Worm (Caenorhabditis elegans) whole organism, L2 larva: ENCODE measurements around the gene W02D7.4.

Experiments
- C34F6.9 ChIP-seq: fragments of 150-350 bp; optimal IDR thresholded peaks from 2 replicates; lab custom pipeline; 2014; ENCODE audit warnings: missing biosample characterization, missing genetic modification characterization
- F13H6.1 ChIP-seq: sonication (generic microtip); optimal IDR thresholded peaks from 2 replicates; lab custom pipeline; 2016; ENCODE audit warnings: missing genetic modification characterization, missing compliant biosample characterization
- Y55F3AM.14 ChIP-seq: fragments of 200-800 bp; sonication (Bioruptor generic); optimal IDR thresholded peaks from 2 replicates; lab custom pipeline; 2018; ENCODE audit warnings: mild to moderate bottlenecking, missing genetic modification characterization, missing compliant biosample characterization
- ZK546.5 ChIP-seq: sonication (generic microtip); optimal IDR thresholded peaks from 2 replicates; lab custom pipeline; 2017; ENCODE audit warnings: missing biosample characterization, missing genetic modification characterization
- ama-1 ChIP-seq: fragments of 150-350 bp; optimal IDR thresholded peaks from 2 replicates; lab custom pipeline; 2018; ENCODE audit warnings: inconsistent platforms
- blmp-1 ChIP-seq: sonication (generic microtip); optimal IDR thresholded peaks from 2 replicates; lab custom pipeline; 2017; ENCODE audit warnings: missing genetic modification characterization, mild to moderate bottlenecking, missing compliant biosample characterization, antibody characterized with exemption, moderate library complexity; ENCODE audit not compliant: insufficient read depth
- ceh-16 ChIP-seq: fragments of 150-350 bp; optimal IDR thresholded peaks from 2 replicates; lab custom pipeline; 2014; ENCODE audit warnings: missing biosample characterization, missing genetic modification characterization
- crh-2 ChIP-seq: sonication (generic microtip); optimal IDR thresholded peaks from 2 replicates; lab custom pipeline; 2017; ENCODE audit warnings: missing biosample characterization, missing genetic modification characterization
- dmd-4 ChIP-seq: sonication (generic microtip); optimal IDR thresholded peaks from 2 replicates; lab custom pipeline; 2017; ENCODE audit warnings: missing biosample characterization, missing genetic modification characterization
- egl-27 ChIP-seq: sonication (generic microtip); optimal IDR thresholded peaks from 3 replicates; lab custom pipeline; 2017; ENCODE audit warnings: missing biosample characterization, missing genetic modification reagents, missing genetic modification characterization
- elt-1 ChIP-seq: fragments of 150-350 bp; optimal IDR thresholded peaks from 2 replicates; lab custom pipeline; 2014; ENCODE audit warnings: missing biosample characterization, missing genetic modification characterization
- elt-3 ChIP-seq: sonication (generic microtip); optimal IDR thresholded peaks from 2 replicates; lab custom pipeline; 2017; ENCODE audit warnings: missing biosample characterization, missing genetic modification characterization
- fos-1 ChIP-seq: fragments of 150-350 bp; optimal IDR thresholded peaks from 2 replicates; lab custom pipeline; 2014; ENCODE audit warnings: missing biosample characterization, missing genetic modification characterization
- lin-11 ChIP-seq: fragments of 150-350 bp; sonication (generic microtip); optimal IDR thresholded peaks from 2 replicates; lab custom pipeline; 2014; ENCODE audit warnings: missing biosample characterization, missing genetic modification characterization, inconsistent platforms, mixed read lengths
- lin-13 ChIP-seq: fragments of 150-350 bp; optimal IDR thresholded peaks from 2 replicates; lab custom pipeline; 2014; ENCODE audit warnings: missing biosample characterization, missing genetic modification reagents, missing genetic modification characterization
- lin-39 ChIP-seq: fragments of 150-350 bp; optimal IDR thresholded peaks from 2 replicates; lab custom pipeline; 2014; ENCODE audit warnings: missing biosample characterization, missing genetic modification reagents, missing genetic modification characterization
- mab-5 ChIP-seq: fragments of 150-350 bp; optimal IDR thresholded peaks from 2 replicates; lab custom pipeline; 2014; ENCODE audit warnings: missing biosample characterization, missing genetic modification characterization
- mbf-1 ChIP-seq: sonication (generic microtip); optimal IDR thresholded peaks from 2 replicates; lab custom pipeline; 2017; ENCODE audit warnings: missing biosample characterization, missing genetic modification characterization
- mdl-1 ChIP-seq, 2 experiments: fragments of 150-350 bp in 1 of 2; sonication (generic microtip) in 1 of 2; optimal IDR thresholded peaks; 2 replicates each; lab custom pipeline; 2017; ENCODE audit warnings: missing biosample characterization in 2 of 2, missing genetic modification characterization in 2 of 2
- nhr-12 ChIP-seq: fragments of 150-350 bp; optimal IDR thresholded peaks from 2 replicates; lab custom pipeline; 2014; ENCODE audit warnings: missing biosample characterization, missing genetic modification characterization
- nhr-23 ChIP-seq: fragments of 150-350 bp; optimal IDR thresholded peaks from 2 replicates; lab custom pipeline; 2014; ENCODE audit warnings: missing biosample characterization, missing genetic modification reagents, missing genetic modification characterization
- nhr-237 ChIP-seq: fragments of 150-350 bp; optimal IDR thresholded peaks from 2 replicates; lab custom pipeline; 2014; ENCODE audit warnings: missing biosample characterization, missing genetic modification characterization
- nhr-25 ChIP-seq: fragments of 150-350 bp; sonication (generic microtip); optimal IDR thresholded peaks from 3 replicates; lab custom pipeline; 2014; ENCODE audit warnings: missing biosample characterization, missing genetic modification characterization
- nhr-6 ChIP-seq: fragments of 150-350 bp; optimal IDR thresholded peaks from 2 replicates; lab custom pipeline; 2014; ENCODE audit warnings: missing biosample characterization, missing genetic modification characterization
- sem-4 ChIP-seq: fragments of 150-350 bp; optimal IDR thresholded peaks from 2 replicates; lab custom pipeline; 2014; ENCODE audit warnings: missing biosample characterization, missing genetic modification reagents, missing genetic modification characterization
- skn-1 ChIP-seq: sonication (generic microtip); optimal IDR thresholded peaks from 2 replicates; lab custom pipeline; 2017; ENCODE audit warnings: missing biosample characterization, missing genetic modification characterization
- sma-3 ChIP-seq: sonication (generic microtip); optimal IDR thresholded peaks from 2 replicates; lab custom pipeline; 2016; ENCODE audit warnings: missing genetic modification reagents, missing genetic modification characterization, missing compliant biosample characterization
- sma-9 ChIP-seq, 2 experiments: fragments of 150-350 bp in 1 of 2; sonication (generic microtip) in 1 of 2; optimal IDR thresholded peaks; 2 replicates each; lab custom pipeline; 2014 to 2016; ENCODE audit warnings: missing genetic modification characterization in 2 of 2, mild to moderate bottlenecking in 1 of 2, missing biosample characterization in 1 of 2, missing compliant biosample characterization in 1 of 2, missing genetic modification reagents in 1 of 2, moderate library complexity in 1 of 2
- snpc-4 ChIP-seq: fragments of 150-350 bp; optimal IDR thresholded peaks from 2 replicates; lab custom pipeline; 2014; ENCODE audit warnings: missing biosample characterization, missing genetic modification characterization
- unc-39 ChIP-seq: fragments of 150-350 bp; optimal IDR thresholded peaks from 2 replicates; lab custom pipeline; 2014; ENCODE audit warnings: missing biosample characterization, missing genetic modification characterization
- unc-55 ChIP-seq: fragments of 150-350 bp; sonication (generic microtip); optimal IDR thresholded peaks from 3 replicates; lab custom pipeline; 2014; ENCODE audit warnings: missing biosample characterization, missing genetic modification reagents, missing genetic modification characterization
- unc-62 ChIP-seq: fragments of 150-350 bp; optimal IDR thresholded peaks from 2 replicates; lab custom pipeline; 2014; ENCODE audit warnings: missing biosample characterization, missing genetic modification reagents, missing genetic modification characterization
- zag-1 ChIP-seq: fragments of 150-350 bp; optimal IDR thresholded peaks from 2 replicates; lab custom pipeline; 2014; ENCODE audit warnings: missing biosample characterization, missing genetic modification characterization
- ztf-1 ChIP-seq: fragments of 200-800 bp; sonication (Bioruptor generic); conservative IDR thresholded peaks from 2 replicates; pipeline ENCODE4 v1.3.6; 2022; ENCODE audit warnings: missing genetic modification characterization, missing compliant biosample characterization
- ztf-11 ChIP-seq: sonication (generic microtip); optimal IDR thresholded peaks from 2 replicates; lab custom pipeline; 2017; ENCODE audit warnings: missing biosample characterization, missing genetic modification characterization

Gene W02D7.4

DNA sequence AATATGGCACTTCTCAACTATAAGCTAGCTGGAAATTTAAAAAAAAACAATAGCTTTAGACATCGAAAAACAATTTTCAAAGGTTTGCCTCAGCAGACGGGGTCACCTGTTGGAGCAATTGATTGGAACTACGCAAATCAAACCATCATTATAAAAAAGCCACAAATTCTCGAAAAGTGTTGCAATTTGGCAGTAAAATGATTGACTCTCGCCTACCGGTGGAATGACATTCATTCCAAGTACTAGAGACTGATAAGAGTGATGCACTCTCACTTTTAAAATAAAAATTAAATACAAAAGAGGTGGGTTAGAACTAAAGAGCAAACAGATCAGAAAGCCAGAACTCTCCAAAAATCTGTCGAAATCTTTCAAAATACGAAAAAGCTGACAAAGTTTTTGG is 11.9 kb downstream of the W02D7.4 start:
- TF ChIP-seq mdl-1 (tag; optimal IDR thresholded peaks at IDR 0.05; lab: Kevin White, UChicago) (no peak), nhr-12 (tag; lab: Kevin White, UChicago) (no peak), fos-1 (tag; lab: Kevin White, UChicago) (peak; percentile 28), ama-1 (no peak), zag-1 (no peak), nhr-25 (tag; lab: Kevin White, UChicago) (no peak)

ce11 chrV:8284800-8285199 is 12.6 kb downstream of the W02D7.4 start, which contains the start of gene slc-17.5:
Gene slc-17.5 (minus strand): TSS chrV:8284900.
- TF ChIP-seq ceh-16 (tag; lab: Kevin White, UChicago) (no peak), nhr-237 (tag; lab: Kevin White, UChicago) (no peak), unc-55 (GFP tag; lab: Kevin White, UChicago) (no peak), nhr-6 (tag; lab: Kevin White, UChicago) (no peak), blmp-1 (tag; lab: Kevin White, UChicago) (no peak), unc-39 (tag; lab: Kevin White, UChicago) (no peak), ZK546.5 (no peak), nhr-12 (tag; lab: Kevin White, UChicago) (no peak), ztf-1 (no peak), C34F6.9 (no peak)

DNA sequence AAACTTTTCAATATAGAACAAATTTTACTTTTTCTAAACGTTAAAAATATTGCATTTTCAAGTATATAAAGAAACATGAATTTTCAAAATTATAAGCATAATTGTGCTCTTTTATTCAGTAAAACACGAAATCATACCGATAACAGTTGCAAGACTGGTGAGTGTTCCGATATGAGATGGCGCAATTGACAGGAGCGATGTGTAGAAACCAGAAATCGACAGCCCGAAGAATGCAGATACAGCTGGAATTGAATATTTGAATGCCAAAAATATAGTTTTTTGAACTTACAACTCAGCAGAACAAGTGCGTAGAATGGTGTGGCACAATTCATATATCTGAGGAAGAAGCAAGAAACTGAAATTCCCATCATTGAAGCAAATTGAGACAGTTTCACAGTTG is 14.5 kb downstream of the W02D7.4 start:
- no peak for TF ChIP-seq F13H6.1
- TF ChIP-seq dmd-4 (tag; lab: Kevin White, UChicago): no peak
- TF ChIP-seq fos-1 (tag; lab: Kevin White, UChicago): no peak
- TF ChIP-seq nhr-237 (tag; lab: Kevin White, UChicago): no peak
- no peak for TF ChIP-seq elt-1
- no peak for TF ChIP-seq nhr-23 (tag; lab: Kevin White, UChicago)
- no peak for TF ChIP-seq egl-27
- no peak for TF ChIP-seq sma-9 (GFP tag; optimal IDR thresholded peaks at IDR 0.05; lab: Kevin White, UChicago)
- no peak for TF ChIP-seq sma-9 (tag; optimal IDR thresholded peaks at IDR 0.05; lab: Kevin White, UChicago)
- TF ChIP-seq snpc-4 (tag; lab: Kevin White, UChicago): no peak
- no peak for TF ChIP-seq lin-13 (GFP tag; lab: Kevin White, UChicago)
- no peak for TF ChIP-seq skn-1 (tag; lab: Kevin White, UChicago)
- TF ChIP-seq lin-39 (tag; lab: Kevin White, UChicago): no peak
- no peak for TF ChIP-seq crh-2 (tag; lab: Kevin White, UChicago)
- TF ChIP-seq ztf-11 (tag; lab: Kevin White, UChicago): no peak
- no peak for TF ChIP-seq ZK546.5

ce11 chrV:8281646-8282045 is 15.8 kb downstream of the W02D7.4 start:
- TF ChIP-seq unc-55 (GFP tag; lab: Kevin White, UChicago) (no peak), skn-1 (tag; lab: Kevin White, UChicago) (no peak), mdl-1 (tag; optimal IDR thresholded peaks at IDR 0.05; lab: Kevin White, UChicago) (no peak), lin-39 (tag; lab: Kevin White, UChicago) (no peak), sem-4 (no peak), unc-62 (GFP tag; lab: Kevin White, UChicago) (no peak)

DNA sequence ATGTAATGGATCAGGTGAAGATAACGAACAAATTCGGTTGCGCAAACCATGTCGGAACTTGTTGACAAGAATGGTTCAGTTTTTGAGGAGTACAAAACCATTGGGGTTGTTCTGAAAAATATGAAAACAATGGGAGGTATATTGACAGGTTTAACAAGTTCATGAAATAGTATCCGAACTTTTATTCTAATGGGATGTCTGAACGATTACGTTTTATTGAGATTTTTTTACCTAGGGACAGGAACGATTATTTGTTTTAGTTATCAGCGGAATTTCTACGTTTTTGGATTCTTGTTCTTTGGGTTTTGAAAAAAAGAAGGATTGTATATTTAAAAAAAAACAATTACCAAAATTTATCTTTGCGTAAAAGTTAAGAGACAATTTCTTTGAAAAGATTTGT is 16.6 kb downstream of the W02D7.4 start, which contains the start of gene str-135:
TSS of gene str-135 (minus strand) at position 101 of the 400 bp plus-strand sequence.
- no peak for TF ChIP-seq ama-1
- TF ChIP-seq ceh-16 (tag; lab: Kevin White, UChicago): no peak
- TF ChIP-seq unc-62 (GFP tag; lab: Kevin White, UChicago): no peak
- TF ChIP-seq crh-2 (tag; lab: Kevin White, UChicago): no peak
- TF ChIP-seq, all 48 proteins: peak for 0

DNA sequence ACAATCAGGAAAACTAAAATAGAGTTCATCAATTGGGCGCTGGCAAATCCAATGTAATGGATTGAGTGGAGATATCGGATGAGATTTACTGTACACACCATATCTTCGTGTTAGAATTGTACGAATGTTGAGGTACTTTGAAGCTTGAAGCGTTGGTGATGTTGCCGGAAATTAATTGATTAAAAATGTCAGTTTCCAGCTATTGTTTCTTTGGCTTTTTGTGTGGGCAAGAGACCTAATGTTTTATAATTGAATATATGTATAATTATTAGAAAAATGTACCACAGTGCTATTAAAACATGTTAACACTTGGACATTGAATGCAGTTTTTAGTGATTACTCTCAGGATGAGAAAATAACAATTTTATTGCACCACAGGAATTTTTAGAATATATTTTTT is 18.6 kb downstream of the W02D7.4 start, which contains the start of gene str-136:
TSS of gene str-136 (minus strand) at position 101 of the 400 bp plus-strand sequence.
- TF ChIP-seq fos-1 (tag; lab: Kevin White, UChicago) (no peak), egl-27 (no peak), ztf-11 (tag; lab: Kevin White, UChicago) (no peak), lin-11 (tag; lab: Kevin White, UChicago) (no peak), mbf-1 (tag; lab: Kevin White, UChicago) (no peak), C34F6.9 (no peak), ZK546.5 (no peak), unc-62 (GFP tag; lab: Kevin White, UChicago) (no peak), mab-5 (tag; lab: Kevin White, UChicago) (no peak), sma-9 (GFP tag; optimal IDR thresholded peaks at IDR 0.05; lab: Kevin White, UChicago) (no peak), sma-9 (tag; optimal IDR thresholded peaks at IDR 0.05; lab: Kevin White, UChicago) (no peak), Y55F3AM.14 (no peak), skn-1 (tag; lab: Kevin White, UChicago) (no peak), ama-1 (no peak), F13H6.1 (no peak), nhr-12 (tag; lab: Kevin White, UChicago) (no peak), sma-3 (GFP tag; lab: Kevin White, UChicago) (no peak), elt-3 (tag; lab: Kevin White, UChicago) (no peak)
